Fruit fly (Drosophila melanogaster) whole organism, embryonic: ENCODE measurements around the gene Tsp33B.

Experiments used
- CG1024 ChIP-seq: fragments of 200-800 bp; sonication (Bioruptor generic); IDR thresholded peaks from 2 replicates; pipeline ENCODE4 v1.3.6; 2022; ENCODE audit warnings: missing biosample characterization, missing genetic modification characterization
- CG10565 ChIP-seq: fragments of 200-800 bp; sonication (Bioruptor generic); optimal IDR thresholded peaks from 3 replicates; lab custom pipeline; 2016; ENCODE audit warnings: missing biosample characterization, mild to moderate bottlenecking, missing genetic modification characterization
- CG10654 ChIP-seq: fragments of 200-800 bp; sonication (Bioruptor generic); optimal IDR thresholded peaks from 2 replicates; lab custom pipeline; 2016; ENCODE audit warnings: missing biosample characterization, missing genetic modification characterization
- CG10959 ChIP-seq: fragments of 200-800 bp; sonication (Bioruptor generic); IDR thresholded peaks from 2 replicates; pipeline ENCODE4 v1.3.6; 2022; ENCODE audit warnings: missing biosample characterization, missing genetic modification characterization
- CG1233 ChIP-seq: fragments of 200-800 bp; sonication (Bioruptor generic); optimal IDR thresholded peaks from 4 replicates; lab custom pipeline; 2018; ENCODE audit warnings: missing biosample characterization, mild to moderate bottlenecking, missing genetic modification characterization
- CG13123 ChIP-seq: fragments of 200-800 bp; sonication (Bioruptor generic); optimal IDR thresholded peaks from 2 replicates; lab custom pipeline; 2016; ENCODE audit warnings: missing biosample characterization, missing genetic modification characterization
- CG13296 ChIP-seq: fragments of 200-800 bp; sonication (Bioruptor generic); optimal IDR thresholded peaks from 3 replicates; lab custom pipeline; 2018; ENCODE audit warnings: missing biosample characterization, mild to moderate bottlenecking, missing genetic modification characterization
- CG14441 ChIP-seq: fragments of 200-800 bp; sonication (Bioruptor generic); IDR thresholded peaks from 2 replicates; pipeline ENCODE4 v1.3.6; 2022; ENCODE audit warnings: missing biosample characterization, missing genetic modification characterization
- CG15011 ChIP-seq: fragments of 200-800 bp; sonication (Bioruptor generic); optimal IDR thresholded peaks from 3 replicates; lab custom pipeline; 2018; ENCODE audit warnings: missing biosample characterization, mild to moderate bottlenecking, missing genetic modification characterization
- CG1603 ChIP-seq: fragments of 200-800 bp; sonication (Bioruptor generic); optimal IDR thresholded peaks from 2 replicates; lab custom pipeline; 2019; ENCODE audit warnings: missing biosample characterization, mild to moderate bottlenecking, missing genetic modification characterization, moderate library complexity
- CG17328 ChIP-seq: fragments of 200-800 bp; sonication (Bioruptor generic); IDR thresholded peaks from 2 replicates; pipeline ENCODE4 v1.3.6; 2022; ENCODE audit warnings: missing biosample characterization, missing genetic modification characterization
- CG1792 ChIP-seq: fragments of 200-800 bp; sonication (Bioruptor generic); optimal IDR thresholded peaks from 2 replicates; lab custom pipeline; 2016; ENCODE audit warnings: missing biosample characterization, missing genetic modification characterization
- CG18599 ChIP-seq: fragments of 200-800 bp; sonication (Bioruptor generic); optimal IDR thresholded peaks from 3 replicates; lab custom pipeline; 2017; ENCODE audit warnings: missing biosample characterization, missing genetic modification characterization, mild to moderate bottlenecking, moderate library complexity, missing genetic modification reagents
- CG2875 ChIP-seq: fragments of 200-800 bp; sonication (Bioruptor generic); optimal IDR thresholded peaks from 2 replicates; lab custom pipeline; 2017; ENCODE audit warnings: missing biosample characterization, mild to moderate bottlenecking, missing genetic modification characterization, missing genetic modification reagents
- CG33213 ChIP-seq: fragments of 200-800 bp; sonication (Bioruptor generic); optimal IDR thresholded peaks from 3 replicates; lab custom pipeline; 2016; ENCODE audit warnings: missing biosample characterization, missing genetic modification characterization
- CG4854 ChIP-seq: fragments of 200-800 bp; sonication (Bioruptor generic); optimal IDR thresholded peaks from 2 replicates; lab custom pipeline; 2016; ENCODE audit warnings: missing biosample characterization, missing genetic modification characterization, inconsistent platforms
- CG6683 ChIP-seq: fragments of 200-800 bp; sonication (Bioruptor generic); optimal IDR thresholded peaks from 2 replicates; lab custom pipeline; 2017; ENCODE audit warnings: missing biosample characterization, mild to moderate bottlenecking, missing genetic modification characterization, missing genetic modification reagents
- CG9797 ChIP-seq: fragments of 200-800 bp; sonication (Bioruptor generic); optimal IDR thresholded peaks from 3 replicates; lab custom pipeline; 2018; ENCODE audit warnings: missing biosample characterization, mild to moderate bottlenecking, missing genetic modification characterization
- CG9876 ChIP-seq: fragments of 200-800 bp; sonication (Bioruptor generic); optimal IDR thresholded peaks from 2 replicates; lab custom pipeline; 2016; ENCODE audit warnings: missing biosample characterization, missing genetic modification characterization
- CG9932 ChIP-seq: fragments of 200-800 bp; sonication (Bioruptor generic); IDR thresholded peaks from 2 replicates; pipeline ENCODE4 v1.3.6; 2022; ENCODE audit warnings: missing biosample characterization, missing genetic modification characterization
- Dfd ChIP-seq, 2 experiments: fragments of >200 bp; optimal IDR thresholded peaks; 2 replicates each; lab custom pipeline; 2017; ENCODE audit warnings: missing biosample characterization in 2 of 2, missing genetic modification characterization in 2 of 2
- Doc2 ChIP-seq: fragments of 200-800 bp; sonication (Bioruptor generic); IDR thresholded peaks from 2 replicates; pipeline ENCODE4 v1.3.6; 2022; ENCODE audit warnings: missing biosample characterization, missing genetic modification characterization
- HHEX ChIP-seq: fragments of 200-800 bp; sonication (Bioruptor generic); optimal IDR thresholded peaks from 3 replicates; lab custom pipeline; 2017; ENCODE audit warnings: missing biosample characterization, mild to moderate bottlenecking, missing genetic modification characterization, missing genetic modification reagents
- Lpt ChIP-seq: fragments of >200 bp; optimal IDR thresholded peaks from 2 replicates; lab custom pipeline; 2018; ENCODE audit warnings: missing biosample characterization, missing genetic modification characterization
- Myb ChIP-seq: fragments of 200-800 bp; sonication (Bioruptor generic); optimal IDR thresholded peaks from 2 replicates; lab custom pipeline; 2016; ENCODE audit warnings: missing biosample characterization, missing genetic modification characterization
- NFAT ChIP-seq: fragments of 200-800 bp; sonication (Bioruptor generic); IDR thresholded peaks from 2 replicates; pipeline ENCODE4 v1.3.6; 2022; ENCODE audit warnings: missing biosample characterization, missing genetic modification characterization
- Scr ChIP-seq: fragments of 200-800 bp; sonication (Bioruptor generic); IDR thresholded peaks from 2 replicates; pipeline ENCODE4 v1.3.6; 2022; ENCODE audit warnings: missing biosample characterization, missing genetic modification characterization; ENCODE audit not compliant: partially characterized antibody
- Sry-β ChIP-seq: fragments of 200-800 bp; sonication (Bioruptor generic); optimal IDR thresholded peaks from 2 replicates; lab custom pipeline; 2018; ENCODE audit warnings: missing biosample characterization, mild to moderate bottlenecking, missing genetic modification characterization, moderate library complexity
- Vsx1 ChIP-seq: fragments of 200-800 bp; sonication (Bioruptor generic); optimal IDR thresholded peaks from 2 replicates; lab custom pipeline; 2017; ENCODE audit warnings: missing biosample characterization, mild to moderate bottlenecking, missing genetic modification characterization, missing genetic modification reagents
- ap ChIP-seq: fragments of 200-800 bp; sonication (Bioruptor generic); IDR thresholded peaks from 2 replicates; pipeline ENCODE4 v1.3.6; 2022; ENCODE audit warnings: missing biosample characterization, missing genetic modification characterization
- btn ChIP-seq: fragments of 200-800 bp; sonication (Bioruptor generic); optimal IDR thresholded peaks from 2 replicates; lab custom pipeline; 2016; ENCODE audit warnings: missing biosample characterization, missing genetic modification characterization
- caup ChIP-seq: fragments of 200-800 bp; sonication (Bioruptor generic); optimal IDR thresholded peaks from 3 replicates; lab custom pipeline; 2017; ENCODE audit warnings: missing biosample characterization, mild to moderate bottlenecking, missing genetic modification characterization, moderate library complexity; ENCODE audit not compliant: severe bottlenecking
- chm ChIP-seq: fragments of 200-800 bp; sonication (Bioruptor generic); IDR thresholded peaks from 2 replicates; pipeline ENCODE4 v1.3.6; 2022; ENCODE audit warnings: missing biosample characterization, missing genetic modification characterization
- croc ChIP-seq: fragments of 200-800 bp; sonication (Bioruptor generic); conservative IDR thresholded peaks from 3 replicates; pipeline ENCODE4 v1.3.6; 2022; ENCODE audit warnings: missing biosample characterization, missing genetic modification characterization
- cwo ChIP-seq: fragments of 200-800 bp; sonication (Bioruptor generic); optimal IDR thresholded peaks from 3 replicates; lab custom pipeline; 2017; ENCODE audit warnings: missing biosample characterization, missing genetic modification characterization, mild to moderate bottlenecking, moderate library complexity, missing genetic modification reagents
- dati ChIP-seq: fragments of 200-800 bp; sonication (Bioruptor generic); IDR thresholded peaks from 2 replicates; pipeline ENCODE4 v1.3.6; 2022; ENCODE audit warnings: missing biosample characterization, missing genetic modification characterization
- dimm ChIP-seq: fragments of 200-800 bp; sonication (Bioruptor generic); IDR thresholded peaks from 2 replicates; pipeline ENCODE4 v1.3.6; 2022; ENCODE audit warnings: missing biosample characterization, missing genetic modification characterization
- gfzf ChIP-seq: fragments of 200-800 bp; sonication (Bioruptor generic); optimal IDR thresholded peaks from 2 replicates; lab custom pipeline; 2016; ENCODE audit warnings: missing biosample characterization, mild to moderate bottlenecking, missing genetic modification characterization, moderate library complexity
- knrl ChIP-seq: fragments of 200-800 bp; sonication (Bioruptor generic); IDR thresholded peaks from 3 replicates; pipeline ENCODE4 v1.3.6; 2022; ENCODE audit warnings: missing biosample characterization, missing genetic modification characterization; ENCODE audit not compliant: partially characterized antibody
- nau ChIP-seq: fragments of 200-800 bp; sonication (Bioruptor generic); optimal IDR thresholded peaks from 3 replicates; lab custom pipeline; 2017; ENCODE audit warnings: missing biosample characterization, mild to moderate bottlenecking, missing genetic modification characterization, missing genetic modification reagents
- pfk ChIP-seq: fragments of 200-800 bp; sonication (Bioruptor generic); optimal IDR thresholded peaks from 2 replicates; lab custom pipeline; 2018; ENCODE audit warnings: missing biosample characterization, mild to moderate bottlenecking, missing genetic modification characterization, moderate library complexity
- salm ChIP-seq: fragments of 200-800 bp; sonication (Bioruptor generic); optimal IDR thresholded peaks from 2 replicates; lab custom pipeline; 2018; ENCODE audit warnings: missing biosample characterization, mild to moderate bottlenecking, missing genetic modification characterization
- scrt ChIP-seq: fragments of 200-800 bp; sonication (Bioruptor generic); optimal IDR thresholded peaks from 2 replicates; lab custom pipeline; 2018; ENCODE audit warnings: missing biosample characterization, mild to moderate bottlenecking, missing genetic modification characterization, moderate library complexity
- shn ChIP-seq: fragments of 200-800 bp; sonication (Bioruptor generic); optimal IDR thresholded peaks from 3 replicates; lab custom pipeline; 2016; ENCODE audit warnings: missing biosample characterization, missing genetic modification characterization
- slou ChIP-seq: fragments of 200-800 bp; sonication (Bioruptor generic); optimal IDR thresholded peaks from 3 replicates; lab custom pipeline; 2016; ENCODE audit warnings: missing biosample characterization, missing genetic modification characterization
- sna ChIP-seq: fragments of 200-800 bp; sonication (Bioruptor generic); IDR thresholded peaks from 2 replicates; pipeline ENCODE4 v1.3.6; 2022; ENCODE audit warnings: missing biosample characterization, missing genetic modification characterization; ENCODE audit not compliant: partially characterized antibody
- so ChIP-seq: fragments of 200-800 bp; sonication (Bioruptor generic); IDR thresholded peaks from 3 replicates; pipeline ENCODE4 v1.3.6; 2022; ENCODE audit warnings: missing biosample characterization, missing genetic modification characterization
- stwl ChIP-seq: fragments of 200-800 bp; sonication (Bioruptor generic); optimal IDR thresholded peaks from 3 replicates; lab custom pipeline; 2018; ENCODE audit warnings: missing biosample characterization, mild to moderate bottlenecking, missing genetic modification characterization, moderate library complexity
- vvl ChIP-seq: fragments of 200-800 bp; sonication (Bioruptor generic); IDR thresholded peaks from 2 replicates; pipeline ENCODE4 v1.3.6; 2022; ENCODE audit warnings: missing biosample characterization, missing genetic modification characterization

Tsp33B gene

DNA sequence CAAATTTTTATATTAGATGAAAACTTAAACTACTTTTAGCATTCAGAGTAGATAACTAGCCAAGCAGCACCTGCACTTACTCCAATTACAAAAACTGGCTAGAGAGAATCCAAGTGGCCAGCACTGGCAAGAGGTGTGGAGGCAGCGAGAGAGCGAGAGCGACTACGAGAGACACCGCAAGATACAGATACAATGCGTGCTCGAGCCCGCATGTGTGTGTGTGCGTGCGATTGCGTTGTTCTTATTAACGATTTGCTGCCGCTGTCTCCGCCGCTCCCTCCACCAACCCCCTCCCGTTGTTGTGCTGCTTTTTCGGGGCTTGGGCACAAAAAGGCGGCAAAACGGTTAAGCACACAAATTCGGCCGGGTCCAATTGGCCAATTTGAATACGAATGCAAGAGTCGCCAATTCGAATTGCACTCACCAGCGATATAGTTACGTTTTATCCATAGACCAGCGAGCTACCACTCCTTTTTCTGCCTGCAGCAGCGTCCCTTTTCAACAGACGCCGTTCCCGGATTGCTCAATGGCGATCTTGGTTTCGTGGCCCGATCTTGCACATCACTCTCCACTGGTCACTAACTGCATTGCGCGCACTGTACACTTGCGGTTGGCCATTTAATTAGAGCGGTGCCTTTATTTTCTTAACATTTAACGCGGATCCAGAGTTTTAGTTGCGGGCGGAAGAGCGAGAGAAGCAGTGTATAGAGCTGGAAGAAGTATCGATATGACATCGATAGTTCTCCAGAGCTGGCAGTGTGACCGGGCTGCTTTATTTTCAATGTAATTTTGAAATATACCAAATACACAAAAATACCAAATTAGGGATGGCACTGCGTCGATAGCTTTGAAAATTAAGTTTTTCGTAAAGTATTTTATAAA, 16.8 kb upstream of the Tsp33B start, which contains the start of gene crol (continued):
- TF ChIP-seq CG9876 (no peak), CG2875 (GFP tag; lab: Kevin White, UChicago) (no peak), nau (GFP tag; lab: Kevin White, UChicago) (peak; percentile 13), stwl (tag; lab: Kevin White, UChicago) (peak; percentile 100), HHEX (GFP tag; lab: Kevin White, UChicago) (no peak), CG14441 (GFP tag; lab: Robert Waterston, UW) (no peak), CG17328 (no peak), CG4854 (GFP tag; lab: Kevin White, UChicago) (no peak), dimm (no peak), ap (GFP tag; lab: Robert Waterston, UW) (no peak), CG1603 (tag; lab: Kevin White, UChicago) (peak; percentile 59), Vsx1 (GFP tag; lab: Kevin White, UChicago) (no peak), Dfd (GFP tag; optimal IDR thresholded peaks at IDR 0.05; lab: Kevin White, UChicago) (no peak), CG33213 (peak; percentile 31), cwo (GFP tag; lab: Kevin White, UChicago) (no peak), NFAT (GFP tag; lab: Robert Waterston, UW) (peak; percentile 53; the same call in 1 of the 2 replicates), knrl (GFP tag; lab: Robert Waterston, UW) (peak; percentile 81), so (GFP tag; lab: Robert Waterston, UW) (0 out of 3 replicates have a peak, but pooled peaks have one; percentile 15), gfzf (GFP tag; lab: Kevin White, UChicago) (peak; percentile 72), shn (GFP tag; lab: Kevin White, UChicago) (no peak), CG15011 (no peak), salm (no peak), CG1233 (GFP tag; lab: Kevin White, UChicago) (no peak), btn (GFP tag; lab: Kevin White, UChicago) (no peak), CG10654 (GFP tag; lab: Kevin White, UChicago) (no peak), CG1024 (no peak), sna (GFP tag; lab: Robert Waterston, UW) (peak; percentile 80), dati (GFP tag; lab: Robert Waterston, UW) (no peak), CG18599 (GFP tag; lab: Kevin White, UChicago) (no peak), CG13123 (no peak), CG6683 (GFP tag; lab: Kevin White, UChicago) (no peak), scrt (GFP tag; lab: Kevin White, UChicago) (no peak), CG9797 (peak; percentile 87), Scr (peak; percentile 81), Lpt (GFP tag; lab: Kevin White, UChicago) (no peak), pfk (no peak), slou (GFP tag; lab: Kevin White, UChicago) (no peak), vvl (peak; percentile 21; the same call in 1 of the 2 replicates), CG13296 (GFP tag; lab: Kevin White, UChicago) (no peak), chm (GFP tag; lab: Robert Waterston, UW) (peak; percentile 68), CG10959 (GFP tag; lab: Robert Waterston, UW) (no peak), Sry-β (GFP tag; lab: Kevin White, UChicago) (peak; percentile 94), CG1792 (GFP tag; lab: Kevin White, UChicago) (no peak), CG9932 (GFP tag; lab: Robert Waterston, UW) (peak; percentile 59), CG10565 (GFP tag; lab: Kevin White, UChicago) (no peak), Doc2 (GFP tag; lab: Robert Waterston, UW) (no peak), croc (no peak), Myb (GFP tag; lab: Kevin White, UChicago) (no peak), caup (GFP tag; lab: Kevin White, UChicago) (no peak)
